Worm (Caenorhabditis elegans) whole organism, L4/young adult: ENCODE results near the gene pygo-1.

Experiments used
- W03F9.2 ChIP-seq: fragments of 150-350 bp; optimal IDR thresholded peaks from 2 replicates; lab custom pipeline; 2014; ENCODE audit warnings: missing biosample characterization, missing genetic modification characterization
- dao-5 ChIP-seq: sonication (generic microtip); optimal IDR thresholded peaks from 2 replicates; lab custom pipeline; 2016; ENCODE audit warnings: missing genotype, missing genetic modification characterization, moderate library complexity, missing compliant biosample characterization
- him-1 ChIP-seq: sonication (generic microtip); optimal IDR thresholded peaks from 2 replicates; lab custom pipeline; 2016; ENCODE audit warnings: missing genotype, missing genetic modification reagents, missing genetic modification characterization, missing compliant biosample characterization

pygo-1 gene

ce11 chrIV:5073836-5074235, 9.3 kb upstream of the pygo-1 start:
- TF ChIP-seq dao-5 (no peak), W03F9.2 (tag; lab: Kevin White, UChicago) (no peak), him-1 (tag; lab: Kevin White, UChicago) (no peak)

DNA sequence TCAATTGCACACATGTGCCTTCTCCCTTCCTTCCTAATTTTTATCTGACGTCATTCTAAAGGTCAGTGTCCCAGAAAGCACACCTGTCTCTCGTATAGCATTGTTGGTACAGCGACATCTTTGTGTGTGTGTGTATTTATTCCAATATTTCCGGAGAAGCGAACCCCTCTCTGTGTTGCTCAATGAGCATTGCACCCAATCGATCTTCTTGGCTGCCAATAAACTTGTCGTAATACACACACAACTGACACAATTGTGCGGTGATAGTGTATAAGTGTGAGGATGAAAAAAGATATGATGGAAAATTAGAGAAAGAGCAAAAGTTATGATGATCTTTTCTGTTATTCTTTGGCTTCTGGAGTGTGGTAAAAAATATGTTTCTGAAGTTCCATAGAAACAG, 6.5 kb upstream of the pygo-1 start:
- TF ChIP-seq W03F9.2 (tag; lab: Kevin White, UChicago) = no peak
- TF ChIP-seq dao-5 = no peak
- no peak for TF ChIP-seq him-1 (tag; lab: Kevin White, UChicago)

DNA sequence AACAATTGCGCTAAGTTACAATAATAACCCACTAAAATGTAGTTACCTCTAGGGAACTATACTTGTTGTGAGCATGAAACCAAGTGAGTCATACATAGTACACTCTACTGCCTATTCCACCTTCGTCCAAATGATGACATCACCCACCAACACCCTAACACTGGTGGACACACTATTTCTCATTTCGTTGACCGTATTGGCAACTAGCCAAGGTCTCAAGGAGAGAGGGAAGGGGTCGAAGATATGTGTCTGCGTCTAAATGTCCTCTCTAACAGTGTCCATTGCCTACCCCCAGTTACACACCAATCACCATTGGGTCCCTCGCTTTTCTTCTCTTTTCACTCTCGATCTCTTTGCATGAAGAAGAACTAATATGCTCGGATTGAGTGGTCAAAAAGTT, 5.2 kb upstream of the pygo-1 start:
- TF ChIP-seq W03F9.2 (tag; lab: Kevin White, UChicago) (no peak), dao-5 (no peak), him-1 (tag; lab: Kevin White, UChicago) (no peak)

DNA sequence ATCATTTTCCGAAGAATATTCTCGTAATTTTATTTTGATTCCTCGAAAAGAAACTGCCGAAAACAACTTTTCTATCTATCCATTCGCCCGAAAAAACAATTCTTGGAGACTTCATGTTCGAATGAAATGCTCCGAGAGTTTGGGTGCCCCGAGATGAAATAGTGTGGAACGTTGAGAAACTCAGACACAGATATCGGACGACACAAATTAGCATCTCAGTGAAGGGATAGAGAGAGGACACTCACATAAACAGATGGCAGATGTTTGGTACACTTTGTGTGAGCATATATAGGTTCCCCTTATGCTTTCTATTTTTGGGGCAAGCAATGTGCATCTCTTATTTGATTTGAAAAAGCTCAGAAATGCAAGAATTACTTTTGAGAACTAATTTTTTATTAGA, 4.3 kb upstream of the pygo-1 start:
- TF ChIP-seq him-1 (tag; lab: Kevin White, UChicago) = no peak
- TF ChIP-seq W03F9.2 (tag; lab: Kevin White, UChicago) = no peak
- no peak for TF ChIP-seq dao-5

DNA sequence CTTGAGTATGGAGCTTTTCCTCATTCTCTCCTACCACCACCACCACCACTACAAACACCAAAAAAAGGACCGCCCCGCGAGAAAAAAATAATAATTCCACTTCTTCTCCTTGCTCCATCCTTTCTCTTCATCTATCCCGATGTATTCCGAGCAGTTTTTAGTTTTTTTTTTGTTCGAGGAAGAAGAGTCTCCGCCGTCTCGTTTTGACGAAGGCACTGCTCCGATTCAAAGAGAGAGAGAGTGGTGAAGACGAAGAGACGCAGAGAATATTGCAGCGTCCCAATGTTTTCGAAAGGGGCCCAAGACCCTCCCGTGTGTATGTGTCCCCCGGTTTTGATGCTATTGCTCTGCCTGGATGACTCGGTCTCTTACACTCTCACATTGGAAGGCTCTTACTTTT, 2.0 kb upstream of the pygo-1 start:
- TF ChIP-seq W03F9.2 (tag; lab: Kevin White, UChicago) (no peak), him-1 (tag; lab: Kevin White, UChicago) (no peak), dao-5 (no peak)

DNA sequence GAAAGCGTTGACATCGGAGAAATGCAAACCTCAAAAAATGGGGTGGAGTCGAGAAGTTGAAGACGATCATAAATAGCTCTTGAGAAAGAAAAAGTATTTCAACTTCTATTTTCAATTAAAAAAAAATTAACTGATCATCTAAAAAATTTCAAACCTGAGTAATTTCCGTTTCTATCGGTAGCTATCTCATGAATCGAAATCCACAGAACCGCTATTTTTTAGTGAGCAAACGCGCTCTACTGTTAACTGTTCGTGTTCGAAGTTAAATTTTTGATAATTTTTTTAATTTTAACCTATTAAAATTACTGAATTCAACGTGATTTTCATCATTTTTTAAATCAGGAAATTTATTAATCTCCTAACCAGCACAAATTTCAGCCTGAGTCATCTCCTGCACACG, 729 bp downstream of the pygo-1 start:
- TF ChIP-seq dao-5 (no peak), him-1 (tag; lab: Kevin White, UChicago) (no peak)

ce11 chrIV:5085782-5086181, 2.7 kb downstream of the pygo-1 start:
- TF ChIP-seq dao-5 (no peak), him-1 (tag; lab: Kevin White, UChicago) (no peak), W03F9.2 (tag; lab: Kevin White, UChicago) (no peak)

ce11 chrIV:5086243-5086960, 3.3 kb downstream of the pygo-1 start:
- TF ChIP-seq W03F9.2 (tag; lab: Kevin White, UChicago) = no peak
- TF ChIP-seq him-1 (tag; lab: Kevin White, UChicago) = no peak
- TF ChIP-seq dao-5 = no peak

- TF ChIP-seq W03F9.2 (tag; lab: Kevin White, UChicago) (no peak), dao-5 (no peak), him-1 (tag; lab: Kevin White, UChicago) (no peak)
Observed at ce11 chrIV:5086961-5087326, 3.8 kb downstream of the pygo-1 start.

ce11 chrIV:5088814-5089322, 5.8 kb downstream of the pygo-1 start, which contains the start of gene ivd-1:
Gene ivd-1 (minus strand): TSS chrIV:5088864.
- TF ChIP-seq W03F9.2 (tag; lab: Kevin White, UChicago) (no peak), dao-5 (no peak), him-1 (tag; lab: Kevin White, UChicago) (no peak)

- TF ChIP-seq W03F9.2 (tag; lab: Kevin White, UChicago) = peak; percentile 52
- TF ChIP-seq him-1 (tag; lab: Kevin White, UChicago) = peak; percentile 15
- TF ChIP-seq dao-5 = no peak
Observed at ce11 chrIV:5090993-5091793, 8.1 kb downstream of the pygo-1 start, which contains the start of the genes snpn-1 and C02B10.4. Gene snpn-1 (minus strand): TSS chrIV:5091043. Gene C02B10.4 (plus strand): TSS chrIV:5091586.

ce11 chrIV:5093462-5093861, 10.4 kb downstream of the pygo-1 start:
- no peak for TF ChIP-seq dao-5
- TF ChIP-seq W03F9.2 (tag; lab: Kevin White, UChicago) = no peak
- TF ChIP-seq him-1 (tag; lab: Kevin White, UChicago) = no peak

- TF ChIP-seq him-1 (tag; lab: Kevin White, UChicago) (peak; percentile 48), dao-5 (no peak)
Observed at ce11 chrIV:5100145-5100544, 17.0 kb downstream of the pygo-1 start.

DNA sequence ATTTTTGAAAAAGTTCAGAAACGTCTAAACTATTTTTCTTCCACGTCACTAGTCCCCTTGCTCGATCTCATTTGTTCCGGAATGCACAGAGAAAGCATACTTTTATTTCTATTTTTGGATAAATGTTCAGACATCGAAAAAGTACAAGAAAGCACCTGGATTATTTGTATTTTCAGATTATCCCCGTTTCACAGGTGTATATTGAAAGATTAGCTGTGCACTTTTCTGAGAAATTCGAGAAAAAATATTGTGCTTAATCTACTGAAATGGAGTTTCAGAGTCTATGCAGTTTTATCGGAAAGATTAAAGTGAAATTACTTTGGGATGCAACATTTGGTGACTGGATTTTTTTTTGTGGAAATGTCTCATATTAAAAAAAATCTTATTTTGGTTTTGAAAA, 18.8 kb downstream of the pygo-1 start:
- TF ChIP-seq dao-5 = no peak
- TF ChIP-seq W03F9.2 (tag; lab: Kevin White, UChicago) = no peak
